Worm (Caenorhabditis elegans) whole organism, dauer: Measurements from ENCODE around the gene cyp-33C12.

ENCODE experiments used
- unc-62 ChIP-seq: sonication (generic microtip); optimal IDR thresholded peaks from 2 replicates; lab custom pipeline; 2017; ENCODE audit warnings: missing biosample characterization, missing genetic modification reagents, missing genetic modification characterization

Gene cyp-33C12

DNA sequence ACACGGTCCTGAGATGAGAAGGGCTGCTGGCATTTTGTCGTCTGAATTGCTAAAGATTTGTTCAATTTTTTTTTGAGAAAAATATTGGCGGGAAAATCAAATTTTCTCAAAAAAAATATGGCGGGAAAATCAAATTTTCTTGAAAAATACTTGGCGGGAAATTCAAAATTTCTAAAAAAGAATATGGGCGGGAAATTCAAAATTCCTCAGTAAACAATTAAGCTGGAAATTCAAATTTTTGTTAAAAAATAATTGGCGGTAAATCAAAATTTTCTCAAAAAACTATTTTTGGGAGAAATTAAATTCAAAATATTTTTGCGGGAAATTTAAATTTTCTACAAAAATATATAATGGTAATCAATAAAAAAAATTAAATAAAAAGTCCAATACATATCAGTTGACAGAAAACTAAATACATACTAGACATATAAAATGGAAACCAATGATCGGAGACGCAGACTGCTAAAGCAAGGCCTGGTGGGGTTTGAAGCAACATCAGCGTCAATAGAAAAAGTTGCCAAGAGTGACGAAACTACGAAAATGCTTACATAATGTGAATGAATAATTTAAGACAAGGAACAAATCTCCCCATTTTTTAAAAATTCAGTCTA lies 10.3 kb upstream of the cyp-33C12 start, which contains the start of gene nhr-184:
Gene nhr-184 (minus strand): TSS at position 51 of the 611 bp plus-strand sequence.
- no peak for TF ChIP-seq unc-62 (GFP tag; lab: Kevin White, UChicago)

ce11 chrV:2211936-2212335 lies 7.7 kb upstream of the cyp-33C12 start, which contains the start of gene nhr-133:
Gene nhr-133, minus strand, starts transcription at chrV:2212118.
- TF ChIP-seq unc-62 (GFP tag; lab: Kevin White, UChicago), result no peak

DNA sequence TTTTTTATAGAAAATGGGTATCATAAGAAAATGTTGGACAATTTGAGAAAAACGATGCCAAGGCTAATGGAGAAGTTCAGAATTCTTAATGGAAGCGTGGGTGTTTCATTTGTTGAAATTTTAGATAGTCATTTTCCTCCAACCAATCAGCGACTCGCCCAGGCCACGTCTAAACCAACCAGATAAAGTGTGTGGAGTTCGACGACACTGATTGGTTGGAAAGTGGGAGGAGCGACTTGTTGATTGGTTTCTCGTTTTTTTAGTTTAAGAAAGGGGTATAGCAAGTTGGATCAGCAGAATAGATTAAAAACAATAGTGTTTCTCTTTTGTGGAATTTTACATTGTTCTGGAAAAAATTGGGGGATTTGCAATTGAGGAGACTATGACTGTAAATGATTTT lies 3.3 kb upstream of the cyp-33C12 start:
- TF ChIP-seq unc-62 (GFP tag; lab: Kevin White, UChicago), result no peak

DNA sequence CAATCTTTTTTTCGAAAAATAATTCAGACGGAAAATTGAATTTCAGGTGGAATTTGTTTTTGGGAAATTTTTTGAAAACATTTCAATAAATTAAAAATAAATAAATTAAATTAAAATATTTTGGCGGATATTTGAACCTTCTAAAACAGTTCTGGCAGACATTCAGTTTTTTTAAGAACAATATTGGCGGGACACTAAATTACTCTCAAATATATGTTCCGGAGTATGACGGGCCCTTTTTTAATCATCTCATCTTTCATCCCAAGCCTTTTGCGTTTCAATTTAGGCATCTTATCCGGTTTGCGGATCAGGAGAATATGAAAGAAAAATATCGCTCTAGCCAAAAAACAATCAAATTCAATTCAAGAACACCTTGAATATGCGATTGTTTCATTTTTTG lies 2.6 kb upstream of the cyp-33C12 start, which contains the start of gene svh-11:
Gene svh-11 (plus strand): TSS at position 301 of the 400 bp plus-strand sequence.
- TF ChIP-seq unc-62 (GFP tag; lab: Kevin White, UChicago), result no peak

DNA sequence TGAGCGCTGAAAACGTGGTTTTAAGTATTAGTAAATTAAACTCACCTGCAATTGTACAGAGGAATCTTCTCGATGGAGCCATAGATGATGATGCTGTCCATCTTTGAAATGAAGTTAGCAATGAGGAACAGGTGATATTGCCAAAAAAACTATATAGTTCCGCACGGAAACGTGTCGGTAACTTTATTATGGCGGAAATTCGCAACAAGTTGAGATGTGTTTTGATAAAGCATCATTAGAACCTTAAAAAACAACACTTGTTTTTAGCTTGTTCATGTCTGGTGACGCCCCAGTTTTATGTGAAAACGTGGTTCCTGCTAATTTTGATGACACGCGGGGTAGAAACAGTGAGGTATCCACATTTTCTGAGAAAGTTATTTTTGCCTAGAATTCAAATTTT lies 2.0 kb upstream of the cyp-33C12 start, which contains the start of gene srt-40:
Gene srt-40 (minus strand): TSS at position 101 of the 400 bp plus-strand sequence.
- no peak for TF ChIP-seq unc-62 (GFP tag; lab: Kevin White, UChicago)

- TF ChIP-seq unc-62 (GFP tag; lab: Kevin White, UChicago), result no peak
Observed at ce11 chrV:2201240-2201639, 3.0 kb downstream of the cyp-33C12 start, which contains the start of gene cyp-32B1. Gene cyp-32B1, minus strand, starts transcription at chrV:2201415.

ce11 chrV:2200402-2200801 lies 3.8 kb downstream of the cyp-33C12 start:
- no peak for TF ChIP-seq unc-62 (GFP tag; lab: Kevin White, UChicago)

DNA sequence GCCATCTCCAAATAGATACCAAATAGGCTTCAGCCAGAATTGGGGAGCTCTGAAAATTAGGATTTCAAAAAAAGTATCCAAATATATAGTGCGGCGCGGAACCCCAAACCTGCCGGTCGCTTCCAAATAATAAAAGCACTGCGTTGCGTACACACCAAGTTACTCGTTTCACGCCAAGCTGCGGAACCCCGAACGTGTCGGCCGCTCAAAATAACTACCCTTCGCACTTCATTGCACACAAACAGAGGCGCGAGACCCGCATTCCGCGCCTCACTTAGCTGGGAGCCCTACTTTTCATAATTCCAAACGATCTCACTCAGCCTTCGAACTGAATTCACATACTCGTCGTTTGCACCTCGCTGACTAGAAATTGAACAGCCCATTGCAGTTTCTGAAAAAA lies 4.6 kb downstream of the cyp-33C12 start:
- TF ChIP-seq unc-62 (GFP tag; lab: Kevin White, UChicago), result no peak

ce11 chrV:2192117-2192516 lies 12.1 kb downstream of the cyp-33C12 start, which contains the start of gene nhr-13:
Gene nhr-13, plus strand, starts transcription at chrV:2192485.
- no peak for TF ChIP-seq unc-62 (GFP tag; lab: Kevin White, UChicago)

DNA sequence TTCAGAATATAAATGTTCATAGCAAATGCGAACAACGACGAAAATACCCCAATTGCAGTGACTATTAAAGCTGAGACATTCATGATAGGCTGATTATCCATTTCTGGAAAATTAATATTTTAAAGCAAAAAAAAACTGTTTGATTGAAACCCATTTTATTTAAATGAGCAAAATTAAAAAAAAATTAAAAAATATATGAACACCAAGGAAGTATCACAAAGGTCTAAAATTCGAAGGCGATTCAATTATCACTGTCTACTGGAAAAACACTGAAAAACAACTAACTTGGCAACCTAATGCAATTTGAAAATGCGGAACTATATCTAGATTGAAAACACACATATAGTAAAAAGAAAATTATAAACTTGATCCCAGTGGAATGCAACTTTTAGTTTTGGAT lies 13.1 kb downstream of the cyp-33C12 start, which contains the start of gene srbc-42:
Gene srbc-42 (minus strand): TSS at position 101 of the 400 bp plus-strand sequence.
- TF ChIP-seq unc-62 (GFP tag; lab: Kevin White, UChicago), result no peak

- TF ChIP-seq unc-62 (GFP tag; lab: Kevin White, UChicago), result no peak
Observed at ce11 chrV:2190383-2190782, 13.8 kb downstream of the cyp-33C12 start.

DNA sequence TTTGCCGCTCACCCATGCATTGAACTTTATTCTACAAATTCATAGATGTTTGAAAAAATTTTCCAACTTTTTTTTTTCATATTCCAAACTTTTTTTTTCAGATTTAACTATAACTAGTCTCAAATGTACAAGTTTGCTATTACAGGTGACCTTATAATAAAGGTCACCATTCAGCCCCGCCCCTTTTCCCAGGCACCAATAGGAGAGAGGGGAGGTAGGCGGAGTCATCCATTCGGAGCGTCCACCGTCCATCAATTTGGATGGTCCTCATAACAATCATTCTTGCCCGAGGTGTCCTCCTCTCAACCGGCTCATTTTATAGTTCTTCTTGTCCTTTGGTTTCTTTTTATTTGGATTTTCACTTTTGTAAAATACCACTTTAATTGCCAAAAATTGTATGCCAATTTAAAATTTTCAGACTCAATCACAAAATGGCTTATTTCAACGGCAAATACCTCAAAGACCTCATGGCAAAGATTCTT lies 16.3 kb downstream of the cyp-33C12 start, which contains the start of gene Y5H2B.3:
Gene Y5H2B.3 (plus strand): TSS at position 432 of the 482 bp plus-strand sequence.
- TF ChIP-seq unc-62 (GFP tag; lab: Kevin White, UChicago), result no peak

DNA sequence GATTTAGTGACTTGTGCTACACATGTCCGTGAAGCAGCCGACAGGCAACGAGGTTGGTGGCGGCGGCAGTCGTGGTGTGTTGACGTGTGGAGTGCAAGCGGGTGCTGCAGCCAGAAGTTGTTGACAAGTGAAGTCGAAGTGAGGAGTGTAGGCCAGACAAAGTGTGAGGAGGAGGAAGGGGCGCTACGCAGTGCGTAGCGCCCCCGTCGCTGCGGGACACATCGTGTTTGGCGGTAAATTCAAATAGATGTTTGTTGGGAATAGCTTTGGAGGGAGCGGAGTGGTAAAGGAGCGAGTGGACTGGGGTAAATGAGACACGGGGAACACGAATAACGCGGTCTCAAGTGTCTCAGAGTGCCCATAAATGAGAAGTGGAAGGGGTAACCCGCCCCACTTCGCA lies 18.7 kb downstream of the cyp-33C12 start:
- TF ChIP-seq unc-62 (GFP tag; lab: Kevin White, UChicago), result no peak

DNA sequence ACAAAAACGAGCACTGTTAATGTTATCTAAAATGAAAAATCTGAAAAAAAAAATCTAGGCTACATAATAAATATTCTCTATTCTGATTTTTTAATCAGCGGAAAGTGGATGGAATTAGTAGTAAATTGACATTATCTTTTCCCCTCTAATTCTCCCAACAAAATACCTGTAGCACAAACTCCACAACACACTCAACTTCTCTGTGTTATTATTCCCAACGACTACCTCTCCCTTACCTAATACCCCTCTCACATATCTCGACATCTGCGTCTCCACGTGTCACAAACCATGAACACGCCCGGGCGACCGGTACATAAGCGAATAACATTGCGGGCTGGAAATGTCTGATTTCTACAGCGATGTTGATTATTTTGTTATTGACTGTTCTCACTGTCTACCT lies 21.0 kb downstream of the cyp-33C12 start, which contains the start of gene cyp-33C2:
Gene cyp-33C2 (plus strand): TSS at position 327 of the 400 bp plus-strand sequence.
- no peak for TF ChIP-seq unc-62 (GFP tag; lab: Kevin White, UChicago)

ce11 chrV:2181738-2182137 lies 22.5 kb downstream of the cyp-33C12 start, which contains the start of gene srbc-16:
Gene srbc-16, plus strand, starts transcription at chrV:2182038.
- TF ChIP-seq unc-62 (GFP tag; lab: Kevin White, UChicago), result no peak

- no peak for TF ChIP-seq unc-62 (GFP tag; lab: Kevin White, UChicago)
Observed at ce11 chrV:2179214-2179613, 25.0 kb downstream of the cyp-33C12 start, which contains the start of gene cyp-33C1. Gene cyp-33C1, plus strand, starts transcription at chrV:2179514.
